ENCODE assay signal across 1 fruit fly cellular context in genomic region chr2L:1737057-1737581, dm6.
A peak's percentile ranks its signal among the peaks of the same experiment; 100 is the strongest.
TF ChIP-seq lines count a peak whose summit lies in the region.

No protein-coding gene starts in this region.

TF ChIP-seq in whole organism, embryonic, 481 proteins besides CTCF, POLR2A, EP300 and RAD21 (continued from another document and continues in another):
- TF ChIP-seq CG12104 (GFP tag; optimal IDR thresholded peaks at IDR 0.05; lab: Kevin White, UChicago) (peak; percentile 61), CG33557 (GFP tag; optimal IDR thresholded peaks at IDR 0.05; lab: Kevin White, UChicago) (no peak), Hmr (GFP tag; optimal IDR thresholded peaks at IDR 0.05; lab: Kevin White, UChicago) (peak; percentile 84), sr (GFP tag; IDR thresholded peaks at IDR 0.05; lab: Robert Waterston, UW) (peak; percentile 45; the same call in 1 of the 3 replicates), CG13894 (tag; optimal IDR thresholded peaks at IDR 0.05; lab: Kevin White, UChicago) (peak; percentile 87), CG8359 (GFP tag; optimal IDR thresholded peaks at IDR 0.05; lab: Kevin White, UChicago; ENCODE audit: borderline replicate concordance) (peak; percentile 51), Stat92E (GFP tag; optimal IDR thresholded peaks at IDR 0.05; lab: Kevin White, UChicago) (peak in 1 of 3 experiments; percentile 26), crol (GFP tag; IDR thresholded peaks at IDR 0.05; lab: Robert Waterston, UW) (0 out of 2 replicates have a peak, but pooled peaks have one; percentile 23), CG4328 (GFP tag; optimal IDR thresholded peaks at IDR 0.05; lab: Kevin White, UChicago) (no peak), E2f1 (GFP tag; IDR thresholded peaks at IDR 0.05; lab: Robert Waterston, UW) (peak; percentile 83), CG8478 (optimal IDR thresholded peaks at IDR 0.05; lab: Kevin White, UChicago) (no peak), Tbp (GFP tag; optimal IDR thresholded peaks at IDR 0.05; lab: Kevin White, UChicago) (no peak), HLH4C (GFP tag; IDR thresholded peaks at IDR 0.05; lab: Robert Waterston, UW; ENCODE audit: partially characterized antibody) (no peak), maf-S (GFP tag; optimal IDR thresholded peaks at IDR 0.05; lab: Kevin White, UChicago) (peak; percentile 80), tgo (GFP tag; IDR thresholded peaks at IDR 0.05; lab: Robert Waterston, UW) (peak; percentile 86), CG6813 (GFP tag; optimal IDR thresholded peaks at IDR 0.05; lab: Kevin White, UChicago) (peak; percentile 66), CG6683 (GFP tag; optimal IDR thresholded peaks at IDR 0.05; lab: Kevin White, UChicago) (peak; percentile 73), CG4282 (GFP tag; optimal IDR thresholded peaks at IDR 0.05; lab: Kevin White, UChicago) (peak; percentile 29), dimm (GFP tag; IDR thresholded peaks at IDR 0.05; lab: Robert Waterston, UW) (no peak), dmrt11E (tag; optimal IDR thresholded peaks at IDR 0.05; lab: Kevin White, UChicago) (peak; percentile 84), Usf (GFP tag; optimal IDR thresholded peaks at IDR 0.05; lab: Kevin White, UChicago) (peak; percentile 68), CG13123 (GFP tag; optimal IDR thresholded peaks at IDR 0.05; lab: Kevin White, UChicago) (peak; percentile 71), CG13424 (tag; optimal IDR thresholded peaks at IDR 0.05; lab: Kevin White, UChicago) (peak; percentile 78), Dad (GFP tag; optimal IDR thresholded peaks at IDR 0.05; lab: Kevin White, UChicago) (peak; percentile 80), CG3726 (GFP tag; IDR thresholded peaks at IDR 0.05; lab: Robert Waterston, UW) (peak; percentile 59; the same call in 2 of the 3 replicates), CG10147 (GFP tag; optimal IDR thresholded peaks at IDR 0.05; lab: Kevin White, UChicago) (peak; percentile 66), Xbp1 (GFP tag; optimal IDR thresholded peaks at IDR 0.05; lab: Kevin White, UChicago) (peak; percentile 92), jing (GFP tag; optimal IDR thresholded peaks at IDR 0.05; lab: Kevin White, UChicago) (peak; percentile 87), Lhr (GFP tag; optimal IDR thresholded peaks at IDR 0.05; lab: Kevin White, UChicago) (peak; percentile 49), Hsf (GFP tag; optimal IDR thresholded peaks at IDR 0.05; lab: Kevin White, UChicago) (peak; percentile 93), Opbp (GFP tag; IDR thresholded peaks at IDR 0.05; lab: Robert Waterston, UW; ENCODE audit: partially characterized antibody) (peak; percentile 68; the same call in 2 of the 3 replicates), CG14667 (GFP tag; IDR thresholded peaks at IDR 0.05; lab: Robert Waterston, UW) (peak; percentile 85), B-H2 (GFP tag; optimal IDR thresholded peaks at IDR 0.05; lab: Kevin White, UChicago) (no peak), CG30020 (tag; optimal IDR thresholded peaks at IDR 0.05; lab: Kevin White, UChicago) (peak; percentile 12), CG7357 (GFP tag; IDR thresholded peaks at IDR 0.05; lab: Robert Waterston, UW) (peak; percentile 79; the same call in 2 of the 3 replicates), ftz-f1 (GFP tag; optimal IDR thresholded peaks at IDR 0.05; lab: Kevin White, UChicago) (peak; percentile 70), Ptx1 (GFP tag; IDR thresholded peaks at IDR 0.05; lab: Robert Waterston, UW) (peak; percentile 94), CG2875 (GFP tag; optimal IDR thresholded peaks at IDR 0.05; lab: Kevin White, UChicago) (peak; percentile 88), grn (GFP tag; optimal IDR thresholded peaks at IDR 0.05; lab: Kevin White, UChicago) (peak; percentile 20), CG6654 (GFP tag; optimal IDR thresholded peaks at IDR 0.05; lab: Kevin White, UChicago) (peak; percentile 58), Oaz (GFP tag; IDR thresholded peaks at IDR 0.05; lab: Robert Waterston, UW) (peak; percentile 69; the same call in 1 of the 2 replicates), Hmx (GFP tag; optimal IDR thresholded peaks at IDR 0.05; lab: Kevin White, UChicago) (peak; percentile 83), CG1233 (GFP tag; optimal IDR thresholded peaks at IDR 0.05; lab: Kevin White, UChicago) (peak; percentile 77), CG2889 (GFP tag; IDR thresholded peaks at IDR 0.05; lab: Robert Waterston, UW) (peak; percentile 79), CG11398 (GFP tag; optimal IDR thresholded peaks at IDR 0.05; lab: Kevin White, UChicago) (peak; percentile 82), PHDP (tag; optimal IDR thresholded peaks at IDR 0.05; lab: Kevin White, UChicago) (peak; percentile 86), CG17186 (GFP tag; optimal IDR thresholded peaks at IDR 0.05; lab: Kevin White, UChicago) (peak; percentile 42), CG11696 (GFP tag; IDR thresholded peaks at IDR 0.05; lab: Robert Waterston, UW) (no peak), pb (GFP tag; optimal IDR thresholded peaks at IDR 0.05; lab: Kevin White, UChicago) (peak; percentile 81), mirr (GFP tag; optimal IDR thresholded peaks at IDR 0.05; lab: Kevin White, UChicago) (peak; percentile 40), CG9797 (GFP tag; optimal IDR thresholded peaks at IDR 0.05; lab: Kevin White, UChicago) (no peak), CG6765 (GFP tag; optimal IDR thresholded peaks at IDR 0.05; lab: Kevin White, UChicago) (peak; percentile 22), ken (GFP tag; IDR thresholded peaks at IDR 0.05; lab: Robert Waterston, UW) (peak; percentile 82; the same call in 2 of the 3 replicates), ttk (GFP tag; IDR thresholded peaks at IDR 0.05; lab: Robert Waterston, UW) (peak; percentile 86), CG13775 (GFP tag; optimal IDR thresholded peaks at IDR 0.05; lab: Kevin White, UChicago) (peak; percentile 84), Optix (GFP tag; IDR thresholded peaks at IDR 0.05; lab: Robert Waterston, UW) (peak; percentile 80; the same call in 2 of the 3 replicates), Ets65A (GFP tag; lab: Kevin White, UChicago) (peak; percentile 99), Dbx (GFP tag; IDR thresholded peaks at IDR 0.05; lab: Robert Waterston, UW) (peak; percentile 78; the same call in 2 of the 3 replicates), CG18764 (GFP tag; optimal IDR thresholded peaks at IDR 0.05; lab: Kevin White, UChicago) (peak; percentile 86), CG9609 (GFP tag; optimal IDR thresholded peaks at IDR 0.05; lab: Kevin White, UChicago) (peak; percentile 86), CoRest (tag; optimal IDR thresholded peaks at IDR 0.05; lab: Kevin White, UChicago) (peak; percentile 87), CG9876 (GFP tag; optimal IDR thresholded peaks at IDR 0.05; lab: Kevin White, UChicago) (peak; percentile 84), otp (GFP tag; IDR thresholded peaks at IDR 0.05; lab: Robert Waterston, UW) (peak; percentile 80), cwo (GFP tag; optimal IDR thresholded peaks at IDR 0.05; lab: Kevin White, UChicago) (peak; percentile 77), CG7372 (GFP tag; IDR thresholded peaks at IDR 0.05; lab: Robert Waterston, UW) (peak; percentile 64), stc (GFP tag; IDR thresholded peaks at IDR 0.05; lab: Robert Waterston, UW) (peak; percentile 80), CG17361 (GFP tag; IDR thresholded peaks at IDR 0.05; lab: Robert Waterston, UW) (peak; percentile 93), Oli (tag; optimal IDR thresholded peaks at IDR 0.05; lab: Kevin White, UChicago) (peak; percentile 93), CG6791 (GFP tag; IDR thresholded peaks at IDR 0.05; lab: Robert Waterston, UW; ENCODE audit: partially characterized antibody) (0 out of 3 replicates have a peak, but pooled peaks have one; percentile 39), kah (GFP tag; optimal IDR thresholded peaks at IDR 0.05; lab: Kevin White, UChicago) (peak; percentile 30), esg (GFP tag; conservative IDR thresholded peaks at IDR 0.05; lab: Robert Waterston, UW) (peak; percentile 86), CG16815 (GFP tag; optimal IDR thresholded peaks at IDR 0.05; lab: Kevin White, UChicago) (peak; percentile 90), crc (GFP tag; optimal IDR thresholded peaks at IDR 0.05; lab: Kevin White, UChicago) (peak; percentile 82), sc (optimal IDR thresholded peaks at IDR 0.05; lab: Kevin White, UChicago) (no peak), sc (GFP tag; optimal IDR thresholded peaks at IDR 0.05; lab: Kevin White, UChicago) (peak; percentile 90), B-H1 (GFP tag; IDR thresholded peaks at IDR 0.05; lab: Robert Waterston, UW) (peak; percentile 66), en (GFP tag; optimal IDR thresholded peaks at IDR 0.05; lab: Kevin White, UChicago) (peak; percentile 64), pros (GFP tag; optimal IDR thresholded peaks at IDR 0.05; lab: Kevin White, UChicago) (no peak), mam (GFP tag; optimal IDR thresholded peaks at IDR 0.05; lab: Kevin White, UChicago) (peak; percentile 92), ap (GFP tag; IDR thresholded peaks at IDR 0.05; lab: Robert Waterston, UW) (peak; percentile 71), hb (GFP tag; IDR thresholded peaks at IDR 0.05; lab: Robert Waterston, UW; ENCODE audit: partially characterized antibody) (no peak), CG17612 (GFP tag; IDR thresholded peaks at IDR 0.05; lab: Robert Waterston, UW) (peak; percentile 59; the same call in 1 of the 2 replicates), kay (GFP tag; optimal IDR thresholded peaks at IDR 0.05; lab: Kevin White, UChicago) (peak; percentile 83), sug (tag; optimal IDR thresholded peaks at IDR 0.05; lab: Kevin White, UChicago) (no peak), CG13287 (GFP tag; IDR thresholded peaks at IDR 0.05; lab: Robert Waterston, UW; ENCODE audit: partially characterized antibody) (peak; percentile 42; the same call in 1 of the 2 replicates), repo (GFP tag; optimal IDR thresholded peaks at IDR 0.05; lab: Kevin White, UChicago) (peak; percentile 74), HLH54F (GFP tag; optimal IDR thresholded peaks at IDR 0.05; lab: Kevin White, UChicago) (peak; percentile 89), MTF-1 (GFP tag; optimal IDR thresholded peaks at IDR 0.05; lab: Kevin White, UChicago; ENCODE audit: borderline replicate concordance) (peak; percentile 16), CG15696 (tag; optimal IDR thresholded peaks at IDR 0.05; lab: Kevin White, UChicago) (peak; percentile 57), ewg (GFP tag; optimal IDR thresholded peaks at IDR 0.05; lab: Kevin White, UChicago) (peak; percentile 89), Spps (tag; optimal IDR thresholded peaks at IDR 0.05; lab: Kevin White, UChicago) (peak; percentile 55), CG8924 (tag; optimal IDR thresholded peaks at IDR 0.05; lab: Kevin White, UChicago) (peak; percentile 87), CG17912 (GFP tag; optimal IDR thresholded peaks at IDR 0.05; lab: Kevin White, UChicago) (no peak), Rfx (GFP tag; IDR thresholded peaks at IDR 0.05; lab: Robert Waterston, UW) (peak; percentile 68), D19A (tag; optimal IDR thresholded peaks at IDR 0.05; lab: Kevin White, UChicago) (peak; percentile 85), shn (GFP tag; optimal IDR thresholded peaks at IDR 0.05; lab: Kevin White, UChicago) (peak; percentile 91), Elba2 (GFP tag; optimal IDR thresholded peaks at IDR 0.05; lab: Kevin White, UChicago) (peak; percentile 37), pzg (GFP tag; optimal IDR thresholded peaks at IDR 0.05; lab: Kevin White, UChicago) (no peak), rib (GFP tag; IDR thresholded peaks at IDR 0.05; lab: Robert Waterston, UW) (no peak), CG3163 (GFP tag; optimal IDR thresholded peaks at IDR 0.05; lab: Kevin White, UChicago) (peak; percentile 73), Hr3 (GFP tag; optimal IDR thresholded peaks at IDR 0.05; lab: Kevin White, UChicago) (peak; percentile 93), CG14014 (GFP tag; IDR thresholded peaks at IDR 0.05; lab: Robert Waterston, UW) (peak; percentile 74), tll (GFP tag; optimal IDR thresholded peaks at IDR 0.05; lab: Kevin White, UChicago) (peak in 1 of 2 experiments; percentile 47), C15 (GFP tag; IDR thresholded peaks at IDR 0.05; lab: Robert Waterston, UW) (no peak), CG1792 (GFP tag; optimal IDR thresholded peaks at IDR 0.05; lab: Kevin White, UChicago) (peak; percentile 74), stwl (tag; optimal IDR thresholded peaks at IDR 0.05; lab: Kevin White, UChicago) (peak; percentile 22), CG33213 (GFP tag; optimal IDR thresholded peaks at IDR 0.05; lab: Kevin White, UChicago) (peak; percentile 66), fd3F (GFP tag; optimal IDR thresholded peaks at IDR 0.05; lab: Kevin White, UChicago) (peak; percentile 76), CG10274 (GFP tag; optimal IDR thresholded peaks at IDR 0.05; lab: Kevin White, UChicago) (peak; percentile 73), unc-4 (GFP tag; IDR thresholded peaks at IDR 0.05; lab: Robert Waterston, UW; ENCODE audit: partially characterized antibody) (0 out of 2 replicates have a peak, but pooled peaks have one; percentile 32), CG10209 (GFP tag; optimal IDR thresholded peaks at IDR 0.05; lab: Kevin White, UChicago) (peak; percentile 89), TFAM (GFP tag; optimal IDR thresholded peaks at IDR 0.05; lab: Kevin White, UChicago) (peak; percentile 68), disco-r (GFP tag; optimal IDR thresholded peaks at IDR 0.05; lab: Kevin White, UChicago) (peak; percentile 85), btn (GFP tag; optimal IDR thresholded peaks at IDR 0.05; lab: Kevin White, UChicago) (peak; percentile 78), onecut (GFP tag; IDR thresholded peaks at IDR 0.05; lab: Robert Waterston, UW) (peak; percentile 35; the same call in 1 of the 2 replicates), HLHmδ (GFP tag; optimal IDR thresholded peaks at IDR 0.05; lab: Kevin White, UChicago) (peak; percentile 41), phol (tag; optimal IDR thresholded peaks at IDR 0.05; lab: Kevin White, UChicago) (peak; percentile 91), H2.0 (GFP tag; IDR thresholded peaks at IDR 0.05; lab: Robert Waterston, UW) (peak; percentile 85), CG10431 (GFP tag; optimal IDR thresholded peaks at IDR 0.05; lab: Kevin White, UChicago) (no peak), slbo (GFP tag; IDR thresholded peaks at IDR 0.05; lab: Robert Waterston, UW) (peak; percentile 80), nmo (GFP tag; optimal IDR thresholded peaks at IDR 0.05; lab: Kevin White, UChicago) (peak; percentile 93), lbe (GFP tag; optimal IDR thresholded peaks at IDR 0.05; lab: Kevin White, UChicago) (no peak), CG4707 (GFP tag; optimal IDR thresholded peaks at IDR 0.05; lab: Kevin White, UChicago) (peak; percentile 35), CG4617 (GFP tag; optimal IDR thresholded peaks at IDR 0.05; lab: Kevin White, UChicago; ENCODE audit: borderline replicate concordance) (peak; percentile 72), CG1529 (GFP tag; optimal IDR thresholded peaks at IDR 0.05; lab: Kevin White, UChicago) (peak; percentile 85), insv (GFP tag; optimal IDR thresholded peaks at IDR 0.05; lab: Kevin White, UChicago) (no peak), Doc3 (GFP tag; IDR thresholded peaks at IDR 0.05; lab: Robert Waterston, UW; ENCODE audit: partially characterized antibody) (no peak), ase (GFP tag; IDR thresholded peaks at IDR 0.05; lab: Robert Waterston, UW) (peak; percentile 82)
